Worm (Caenorhabditis elegans): ENCODE results near the gene K02E2.11.

DNA sequence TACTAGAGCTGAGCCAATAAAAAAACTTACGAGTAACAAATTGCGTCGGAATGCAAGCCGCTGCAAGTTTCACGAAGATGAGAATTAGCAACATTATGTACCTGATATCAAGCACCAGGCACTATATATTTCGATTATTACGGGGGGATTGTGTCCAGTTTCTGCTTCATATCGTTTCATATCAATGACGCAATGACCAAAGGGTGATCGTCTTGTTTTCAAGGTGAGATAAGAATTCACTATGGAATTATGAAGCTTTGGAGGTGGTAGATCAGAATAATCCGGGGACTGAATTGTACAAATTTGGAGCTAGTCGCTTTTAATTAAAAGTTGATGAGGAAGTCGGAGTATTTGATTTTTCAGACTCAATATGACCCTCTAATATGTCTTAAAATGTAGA lies 16.3 kb upstream of the K02E2.11 start, which contains the start of gene K02E2.8:
- TF ChIP-seq zag-1 (tag; optimal IDR thresholded peaks at IDR 0.05): no peak
- TF ChIP-seq skn-1 (tag; optimal IDR thresholded peaks at IDR 0.05): no peak
- no peak for TF ChIP-seq spr-1 (tag; optimal IDR thresholded peaks at IDR 0.05)
- no peak for TF ChIP-seq unc-39 (tag; optimal IDR thresholded peaks at IDR 0.05)
- TF ChIP-seq madf-9 (GFP tag; conservative IDR thresholded peaks at IDR 0.05): no peak
- TF ChIP-seq dmd-8 (GFP tag; IDR thresholded peaks at IDR 0.05): no peak
- TF ChIP-seq pqm-1 (tag; optimal IDR thresholded peaks at IDR 0.05): no peak
- TF ChIP-seq aly-2 (tag; optimal IDR thresholded peaks at IDR 0.05): no peak
- no peak for TF ChIP-seq madf-5 (GFP tag; IDR thresholded peaks at IDR 0.05)
- no peak for TF ChIP-seq nhr-25 (tag; optimal IDR thresholded peaks at IDR 0.05; ENCODE audit: borderline replicate concordance, insufficient read depth)
- TF ChIP-seq sdz-12 (GFP tag; optimal IDR thresholded peaks at IDR 0.05): no peak
